Worm (Caenorhabditis elegans) whole organism, L3 larva: ENCODE data around the gene ptp-5.2.

Source experiments
- aly-2 ChIP-seq: fragments of 150-350 bp; optimal IDR thresholded peaks from 2 replicates; lab custom pipeline; 2014; ENCODE audit warnings: missing biosample characterization, missing genetic modification characterization
- ceh-28 ChIP-seq: fragments of 150-350 bp; optimal IDR thresholded peaks from 2 replicates; lab custom pipeline; 2014; ENCODE audit warnings: missing biosample characterization, missing genetic modification reagents, missing genetic modification characterization
- ceh-82 ChIP-seq: fragments of 150-350 bp; optimal IDR thresholded peaks from 2 replicates; lab custom pipeline; 2014; ENCODE audit warnings: missing biosample characterization, missing genetic modification characterization
- daf-12 ChIP-seq: fragments of 150-350 bp; optimal IDR thresholded peaks from 2 replicates; lab custom pipeline; 2014; ENCODE audit warnings: missing biosample characterization, missing genetic modification reagents, missing genetic modification characterization
- elt-1 ChIP-seq: fragments of 150-350 bp; optimal IDR thresholded peaks from 2 replicates; lab custom pipeline; 2014; ENCODE audit warnings: missing biosample characterization, missing genetic modification characterization
- elt-3 ChIP-seq, 3 experiments: fragments of 150-350 bp in 1 of 3; sonication (generic microtip) in 2 of 3; optimal IDR thresholded peaks; 2 replicates in 2 of 3; 4 replicates in 1 of 3; lab custom pipeline; 2014 to 2017; ENCODE audit warnings: missing biosample characterization in 3 of 3, missing genetic modification characterization in 3 of 3
- lin-39 ChIP-seq: fragments of 150-350 bp; optimal IDR thresholded peaks from 2 replicates; lab custom pipeline; 2018; ENCODE audit warnings: missing biosample characterization, missing genetic modification reagents, missing genetic modification characterization
- mdl-1 ChIP-seq: fragments of 150-350 bp; optimal IDR thresholded peaks from 2 replicates; lab custom pipeline; 2014; ENCODE audit warnings: missing biosample characterization, missing genetic modification characterization
- mml-1 ChIP-seq: fragments of 150-350 bp; sonication (generic microtip); optimal IDR thresholded peaks from 3 replicates; lab custom pipeline; 2014; ENCODE audit warnings: missing biosample characterization, missing genetic modification characterization
- nhr-11 ChIP-seq: fragments of 150-350 bp; optimal IDR thresholded peaks from 2 replicates; lab custom pipeline; 2014; ENCODE audit warnings: missing biosample characterization, missing genetic modification characterization
- nhr-237 ChIP-seq: fragments of 150-350 bp; optimal IDR thresholded peaks from 2 replicates; lab custom pipeline; 2014; ENCODE audit warnings: missing biosample characterization, missing genetic modification characterization
- nhr-67 ChIP-seq: fragments of 150-350 bp; optimal IDR thresholded peaks from 2 replicates; lab custom pipeline; 2014; ENCODE audit warnings: missing biosample characterization, missing genetic modification characterization
- nhr-77 ChIP-seq: fragments of 150-350 bp; optimal IDR thresholded peaks from 2 replicates; lab custom pipeline; 2014; ENCODE audit warnings: missing biosample characterization, missing genetic modification characterization
- unc-62 ChIP-seq: fragments of 150-350 bp; sonication (generic microtip); optimal IDR thresholded peaks from 4 replicates; lab custom pipeline; 2014; ENCODE audit warnings: missing biosample characterization, missing genetic modification reagents, missing genetic modification characterization

- TF ChIP-seq lin-39 (tag; lab: Kevin White, UChicago): no peak
- no peak for TF ChIP-seq unc-62
- TF ChIP-seq mdl-1 (tag; lab: Kevin White, UChicago): no peak
- no peak for TF ChIP-seq mml-1 (tag; lab: Kevin White, UChicago)
- no peak for TF ChIP-seq ceh-82
- no peak for TF ChIP-seq aly-2
- TF ChIP-seq elt-1: no peak
- no peak for TF ChIP-seq nhr-237 (tag; lab: Kevin White, UChicago)
- TF ChIP-seq ceh-28 (tag; lab: Kevin White, UChicago): no peak
- no peak for TF ChIP-seq nhr-77
- TF ChIP-seq nhr-67: no peak
- TF ChIP-seq daf-12 (tag; lab: Kevin White, UChicago): no peak
- TF ChIP-seq nhr-11 (tag; lab: Kevin White, UChicago): no peak
- no peak for TF ChIP-seq elt-3 (tag; optimal IDR thresholded peaks at IDR 0.05; lab: Kevin White, UChicago)
These were observed 12.7 kb upstream of the ptp-5.2 start, which contains the start of gene Y57G11C.36 for ce11 chrIV:14773280-14774071.
